Worm (Caenorhabditis elegans) whole organism, young adult: ENCODE data around the gene algn-8.

Source experiments
- B0336.3 ChIP-seq: fragments of 200-800 bp; sonication (Bioruptor generic); IDR thresholded peaks from 2 replicates; pipeline ENCODE4 v1.3.6; 2022; ENCODE audit warnings: missing genetic modification characterization, missing compliant biosample characterization
- F52B5.7 ChIP-seq: sonication (generic microtip); optimal IDR thresholded peaks from 2 replicates; lab custom pipeline; 2016; ENCODE audit warnings: mild to moderate bottlenecking, missing genetic modification characterization, missing compliant biosample characterization
- T07F8.4 ChIP-seq: sonication (generic microtip); optimal IDR thresholded peaks from 2 replicates; lab custom pipeline; 2016; ENCODE audit warnings: mild to moderate bottlenecking, missing genetic modification characterization, moderate library complexity, missing compliant biosample characterization
- T26A5.8 ChIP-seq: sonication (generic microtip); optimal IDR thresholded peaks from 2 replicates; lab custom pipeline; 2016; ENCODE audit warnings: missing genetic modification characterization, missing compliant biosample characterization
- Y53G8AR.9 ChIP-seq: fragments of 200-800 bp; sonication (Bioruptor generic); conservative IDR thresholded peaks from 2 replicates; pipeline ENCODE4 v1.3.6; 2022; ENCODE audit warnings: missing genetic modification reagents, missing genetic modification characterization, missing compliant biosample characterization
- Y56A3A.18 ChIP-seq: fragments of 200-800 bp; sonication (Bioruptor generic); IDR thresholded peaks from 2 replicates; pipeline ENCODE4 v1.3.6; 2022; ENCODE audit warnings: missing genetic modification reagents, missing genetic modification characterization, missing compliant biosample characterization
- ama-1 ChIP-seq, 3 experiments: fragments of 150-350 bp in 1 of 3; sonication (generic microtip) in 2 of 3; optimal IDR thresholded peaks; 2 replicates each; lab custom pipeline; 2014 to 2018; ENCODE audit warnings: missing biosample characterization in 2 of 3, missing genetic modification characterization in 2 of 3, missing genetic modification reagents in 2 of 3
- aptf-3 ChIP-seq: fragments of 200-800 bp; sonication (Bioruptor generic); IDR thresholded peaks from 2 replicates; pipeline ENCODE4 v1.3.6; 2022; ENCODE audit warnings: missing genetic modification characterization, missing compliant biosample characterization
- atf-7 ChIP-seq: sonication (generic microtip); optimal IDR thresholded peaks from 2 replicates; lab custom pipeline; 2017; ENCODE audit warnings: mild to moderate bottlenecking, missing genetic modification characterization, missing compliant biosample characterization
- attf-3 ChIP-seq: fragments of 200-800 bp; sonication (Bioruptor generic); conservative IDR thresholded peaks from 2 replicates; pipeline ENCODE4 v1.3.6; 2022; ENCODE audit warnings: missing genetic modification reagents, missing genetic modification characterization, missing compliant biosample characterization
- cebp-2 ChIP-seq: fragments of 200-800 bp; sonication (Bioruptor generic); IDR thresholded peaks from 2 replicates; pipeline ENCODE4 v1.3.6; 2022; ENCODE audit warnings: missing genetic modification characterization, missing compliant biosample characterization
- chd-7 ChIP-seq: sonication (generic microtip); optimal IDR thresholded peaks from 2 replicates; lab custom pipeline; 2016; ENCODE audit warnings: mild to moderate bottlenecking, missing genetic modification characterization, moderate library complexity, missing compliant biosample characterization
- ekl-4 ChIP-seq: fragments of 200-800 bp; sonication (Bioruptor generic); IDR thresholded peaks from 2 replicates; pipeline ENCODE4 v1.3.6; 2022; ENCODE audit warnings: missing genetic modification reagents, missing genetic modification characterization, missing compliant biosample characterization
- ets-4 ChIP-seq: fragments of 200-800 bp; sonication (Bioruptor generic); optimal IDR thresholded peaks from 2 replicates; lab custom pipeline; 2018; ENCODE audit warnings: mild to moderate bottlenecking, missing genetic modification characterization, missing compliant biosample characterization
- him-1 ChIP-seq: sonication (generic microtip); optimal IDR thresholded peaks from 2 replicates; lab custom pipeline; 2016; ENCODE audit warnings: missing genotype, missing genetic modification reagents, missing genetic modification characterization, missing compliant biosample characterization
- hmg-1.2 ChIP-seq: fragments of 200-800 bp; sonication (Bioruptor generic); IDR thresholded peaks from 2 replicates; pipeline ENCODE4 v1.3.6; 2022; ENCODE audit warnings: missing genetic modification reagents, missing genetic modification characterization, missing compliant biosample characterization
- hrde-1 ChIP-seq: sonication (generic microtip); optimal IDR thresholded peaks from 2 replicates; lab custom pipeline; 2016; ENCODE audit warnings: missing genetic modification characterization, mild to moderate bottlenecking, missing compliant biosample characterization, moderate library complexity, missing genotype, missing genetic modification reagents, borderline replicate concordance
- lag-1 ChIP-seq: fragments of 200-800 bp; sonication (Bioruptor generic); IDR thresholded peaks from 2 replicates; pipeline ENCODE4 v1.3.6; 2022; ENCODE audit warnings: missing genetic modification reagents, missing genetic modification characterization, missing compliant biosample characterization
- let-526 ChIP-seq: fragments of 200-800 bp; sonication (Bioruptor generic); IDR thresholded peaks from 2 replicates; pipeline ENCODE4 v1.3.6; 2022; ENCODE audit warnings: missing genetic modification reagents, missing genetic modification characterization, missing compliant biosample characterization
- let-607 ChIP-seq, 2 experiments: fragments of 200-800 bp in 1 of 2; sonication (Bioruptor generic) in 1 of 2; sonication (generic microtip) in 1 of 2; optimal IDR thresholded peaks; 2 replicates each; lab custom pipeline; 2016 to 2018; ENCODE audit warnings: mild to moderate bottlenecking in 2 of 2, missing compliant biosample characterization in 2 of 2, missing genetic modification characterization in 2 of 2, moderate library complexity in 2 of 2, missing genotype in 1 of 2
- madf-10 ChIP-seq: sonication (generic microtip); optimal IDR thresholded peaks from 2 replicates; lab custom pipeline; 2016; ENCODE audit warnings: mild to moderate bottlenecking, missing genetic modification characterization, missing compliant biosample characterization
- madf-3 ChIP-seq: fragments of 200-800 bp; sonication (Bioruptor generic); IDR thresholded peaks from 2 replicates; pipeline ENCODE4 v1.3.6; 2022; ENCODE audit warnings: missing genetic modification reagents, missing genetic modification characterization, missing compliant biosample characterization
- mcd-1 ChIP-seq: fragments of 200-800 bp; sonication (Bioruptor generic); IDR thresholded peaks from 2 replicates; pipeline ENCODE4 v1.3.6; 2022; ENCODE audit warnings: missing genetic modification reagents, missing genetic modification characterization, missing compliant biosample characterization
- nfyb-1 ChIP-seq: fragments of 200-800 bp; sonication (Bioruptor generic); IDR thresholded peaks from 2 replicates; pipeline ENCODE4 v1.3.6; 2022; ENCODE audit warnings: missing genetic modification reagents, missing genetic modification characterization, missing compliant biosample characterization
- nhr-120 ChIP-seq: fragments of 200-800 bp; sonication (Bioruptor generic); IDR thresholded peaks from 2 replicates; pipeline ENCODE4 v1.3.6; 2022; ENCODE audit warnings: missing genetic modification characterization, missing compliant biosample characterization
- nhr-80 ChIP-seq: sonication (generic microtip); optimal IDR thresholded peaks from 2 replicates; lab custom pipeline; 2016; ENCODE audit warnings: missing genetic modification characterization, missing compliant biosample characterization
- pha-4 ChIP-seq: fragments of 150-350 bp; sonication (generic microtip); optimal IDR thresholded peaks from 2 replicates; lab custom pipeline; 2014; ENCODE audit warnings: missing biosample characterization, missing genetic modification reagents, missing genetic modification characterization
- repo-1 ChIP-seq: sonication (generic microtip); optimal IDR thresholded peaks from 2 replicates; lab custom pipeline; 2017; ENCODE audit warnings: mild to moderate bottlenecking, missing genetic modification characterization, missing compliant biosample characterization
- sea-2 ChIP-seq: fragments of 200-800 bp; sonication (Bioruptor generic); IDR thresholded peaks from 2 replicates; pipeline ENCODE4 v1.3.6; 2022; ENCODE audit warnings: missing genetic modification characterization, missing compliant biosample characterization
- tlf-1 ChIP-seq: fragments of 200-800 bp; sonication (Bioruptor generic); optimal IDR thresholded peaks from 2 replicates; lab custom pipeline; 2018; ENCODE audit warnings: mild to moderate bottlenecking, missing genetic modification characterization, missing compliant biosample characterization
- unc-130 ChIP-seq: sonication (generic microtip); optimal IDR thresholded peaks from 2 replicates; lab custom pipeline; 2016; ENCODE audit warnings: missing genetic modification reagents, missing genetic modification characterization, missing compliant biosample characterization
- unc-62 ChIP-seq: fragments of 150-350 bp; optimal IDR thresholded peaks from 2 replicates; lab custom pipeline; 2014; ENCODE audit warnings: missing biosample characterization, missing genetic modification reagents, missing genetic modification characterization
- zfh-2 ChIP-seq: fragments of 200-800 bp; sonication (Bioruptor generic); conservative IDR thresholded peaks from 2 replicates; pipeline ENCODE4 v1.3.6; 2022; ENCODE audit warnings: missing genetic modification reagents, missing genetic modification characterization, missing compliant biosample characterization
- zim-3 ChIP-seq: sonication (generic microtip); optimal IDR thresholded peaks from 2 replicates; lab custom pipeline; 2017; ENCODE audit warnings: mild to moderate bottlenecking, missing genetic modification characterization, moderate library complexity, missing compliant biosample characterization

algn-8 gene

ce11 chrII:9886216-9886615 is at the start of gene algn-8:
Gene algn-8, minus strand, starts transcription at chrII:9886442.
- TF ChIP-seq zim-3 (tag; lab: Kevin White, UChicago): peak; percentile 36
- TF ChIP-seq unc-130: peak; percentile 55
- peak; percentile 50 for TF ChIP-seq hrde-1 (tag; lab: Kevin White, UChicago)
- 0 out of 2 replicates have a peak, but pooled peaks have one; percentile 12 for TF ChIP-seq madf-3
- TF ChIP-seq Y56A3A.18: 0 out of 2 replicates have a peak, but pooled peaks have one; percentile 33
- peak; percentile 9 for TF ChIP-seq madf-10 (tag; lab: Kevin White, UChicago)
- peak; percentile 45 for TF ChIP-seq chd-7 (tag; lab: Kevin White, UChicago)
- TF ChIP-seq him-1 (tag; lab: Kevin White, UChicago): no peak
- 0 out of 2 replicates have a peak, but pooled peaks have one; percentile 24 for TF ChIP-seq ekl-4 (GFP tag; lab: Robert Waterston, UW)
- peak; percentile 62 for TF ChIP-seq B0336.3 (GFP tag; lab: Robert Waterston, UW)
- peak; percentile 71 for TF ChIP-seq Y53G8AR.9 (GFP tag; lab: Robert Waterston, UW)
- TF ChIP-seq atf-7 (tag; lab: Kevin White, UChicago): peak; percentile 45
- peak; percentile 67 for TF ChIP-seq repo-1
- peak; percentile 3 for TF ChIP-seq tlf-1 (GFP tag; lab: Kevin White, UChicago)
- 0 out of 2 replicates have a peak, but pooled peaks have one; percentile 66 for TF ChIP-seq aptf-3 (GFP tag; lab: Robert Waterston, UW)
- TF ChIP-seq attf-3 (GFP tag; lab: Robert Waterston, UW): no peak
- no peak for TF ChIP-seq T26A5.8 (tag; lab: Kevin White, UChicago)
- TF ChIP-seq let-526 (GFP tag; lab: Robert Waterston, UW): no peak
- no peak for TF ChIP-seq pha-4 (tag; lab: Kevin White, UChicago)
- peak; percentile 19; the same call in 1 of the 2 replicates for TF ChIP-seq hmg-1.2
- TF ChIP-seq unc-62 (GFP tag; lab: Kevin White, UChicago): no peak

- no peak for TF ChIP-seq nhr-120 (GFP tag; lab: Robert Waterston, UW)
- peak; percentile 4 for TF ChIP-seq ama-1 (optimal IDR thresholded peaks at IDR 0.05; lab: Kevin White, UChicago)
- no peak for TF ChIP-seq ama-1 (GFP tag; optimal IDR thresholded peaks at IDR 0.05; lab: Kevin White, UChicago)
Observed at ce11 chrII:9935664-9936063, 49.4 kb upstream of the algn-8 start.

ce11 chrII:9935044-9935599 is 48.9 kb upstream of the algn-8 start:
- no peak for TF ChIP-seq T07F8.4 (tag; lab: Kevin White, UChicago)
- TF ChIP-seq nfyb-1 (GFP tag; lab: Robert Waterston, UW): 0 out of 2 replicates have a peak, but pooled peaks have one; percentile 11
- TF ChIP-seq nhr-80 (tag; lab: Kevin White, UChicago): peak; percentile 6

ce11 chrII:9934570-9934969 is 48.3 kb upstream of the algn-8 start:
- TF ChIP-seq chd-7 (tag; lab: Kevin White, UChicago): peak; percentile 63
- TF ChIP-seq zim-3 (tag; lab: Kevin White, UChicago): peak; percentile 49
- peak; percentile 72; the same call in 1 of the 2 replicates for TF ChIP-seq cebp-2 (GFP tag; lab: Robert Waterston, UW)
- no peak for TF ChIP-seq nfyb-1 (GFP tag; lab: Robert Waterston, UW)
- peak; percentile 71; the same call in 1 of the 2 replicates for TF ChIP-seq madf-3
- TF ChIP-seq ekl-4 (GFP tag; lab: Robert Waterston, UW): peak; percentile 56
- peak; percentile 69; the same call in 1 of the 2 replicates for TF ChIP-seq aptf-3 (GFP tag; lab: Robert Waterston, UW)
- no peak for TF ChIP-seq B0336.3 (GFP tag; lab: Robert Waterston, UW)
- peak; percentile 42 for TF ChIP-seq F52B5.7
- 0 out of 2 replicates have a peak, but pooled peaks have one; percentile 10 for TF ChIP-seq Y53G8AR.9 (GFP tag; lab: Robert Waterston, UW)
- TF ChIP-seq sea-2 (GFP tag; lab: Robert Waterston, UW): no peak
- TF ChIP-seq Y56A3A.18: peak; percentile 70; the same call in 1 of the 2 replicates
- no peak for TF ChIP-seq ets-4
- no peak for TF ChIP-seq lag-1 (GFP tag; lab: Robert Waterston, UW)
- peak; percentile 20; the same call in 1 of the 2 replicates for TF ChIP-seq hmg-1.2
- peak in 1 of 2 experiments; percentile 16 for TF ChIP-seq let-607 (tag; optimal IDR thresholded peaks at IDR 0.05; lab: Kevin White, UChicago)
- no peak for TF ChIP-seq zfh-2 (GFP tag; lab: Robert Waterston, UW)
- TF ChIP-seq mcd-1 (GFP tag; lab: Robert Waterston, UW): 0 out of 2 replicates have a peak, but pooled peaks have one; percentile 28
